Worm (Caenorhabditis elegans) whole organism, young adult: Measurements from ENCODE around the gene K08D8.5.

Source experiments
- B0035.1 ChIP-seq: sonication (generic microtip); optimal IDR thresholded peaks from 2 replicates; lab custom pipeline; 2016; ENCODE audit warnings: missing genetic modification characterization, mild to moderate bottlenecking, missing compliant biosample characterization, missing genotype, missing genetic modification reagents
- B0336.3 ChIP-seq: fragments of 200-800 bp; sonication (Bioruptor generic); IDR thresholded peaks from 2 replicates; pipeline ENCODE4 v1.3.6; 2022; ENCODE audit warnings: missing genetic modification characterization, missing compliant biosample characterization
- F23B12.7 ChIP-seq: sonication (generic microtip); optimal IDR thresholded peaks from 2 replicates; lab custom pipeline; 2017; ENCODE audit warnings: missing genetic modification characterization, mild to moderate bottlenecking, missing compliant biosample characterization, antibody characterized with exemption, moderate library complexity; ENCODE audit not compliant: insufficient read depth
- F52B5.7 ChIP-seq: sonication (generic microtip); optimal IDR thresholded peaks from 2 replicates; lab custom pipeline; 2016; ENCODE audit warnings: mild to moderate bottlenecking, missing genetic modification characterization, missing compliant biosample characterization
- Y67H2A.10 ChIP-seq: fragments of 200-800 bp; sonication (Bioruptor generic); conservative IDR thresholded peaks from 2 replicates; pipeline ENCODE4 v1.3.6; 2022; ENCODE audit warnings: missing genetic modification reagents, missing genetic modification characterization, missing compliant biosample characterization
- atf-7 ChIP-seq: sonication (generic microtip); optimal IDR thresholded peaks from 2 replicates; lab custom pipeline; 2017; ENCODE audit warnings: mild to moderate bottlenecking, missing genetic modification characterization, missing compliant biosample characterization
- attf-5 ChIP-seq: fragments of 200-800 bp; sonication (Bioruptor generic); optimal IDR thresholded peaks from 2 replicates; lab custom pipeline; 2018; ENCODE audit warnings: mild to moderate bottlenecking, missing genetic modification characterization, missing compliant biosample characterization
- bed-2 ChIP-seq: fragments of 200-800 bp; sonication (Bioruptor generic); IDR thresholded peaks from 2 replicates; pipeline ENCODE4 v1.3.6; 2022; ENCODE audit warnings: missing genetic modification reagents, missing genetic modification characterization, missing compliant biosample characterization
- ceh-27 ChIP-seq: fragments of 200-800 bp; sonication (Bioruptor generic); optimal IDR thresholded peaks from 2 replicates; lab custom pipeline; 2018; ENCODE audit warnings: mild to moderate bottlenecking, missing genetic modification characterization, moderate library complexity, missing compliant biosample characterization
- ceh-40 ChIP-seq: fragments of 200-800 bp; sonication (Bioruptor generic); IDR thresholded peaks from 2 replicates; pipeline ENCODE4 v1.3.6; 2022; ENCODE audit warnings: missing genetic modification characterization, missing compliant biosample characterization
- dox-1 ChIP-seq: fragments of 200-800 bp; sonication (Bioruptor generic); IDR thresholded peaks from 2 replicates; pipeline ENCODE4 v1.3.6; 2022; ENCODE audit warnings: missing genetic modification reagents, missing genetic modification characterization, missing compliant biosample characterization
- dpff-1 ChIP-seq: sonication (generic microtip); optimal IDR thresholded peaks from 2 replicates; lab custom pipeline; 2017; ENCODE audit warnings: mild to moderate bottlenecking, missing genetic modification characterization, missing compliant biosample characterization
- ets-4 ChIP-seq: fragments of 200-800 bp; sonication (Bioruptor generic); optimal IDR thresholded peaks from 2 replicates; lab custom pipeline; 2018; ENCODE audit warnings: mild to moderate bottlenecking, missing genetic modification characterization, missing compliant biosample characterization
- hlh-26 ChIP-seq: fragments of 200-800 bp; sonication (Bioruptor generic); conservative IDR thresholded peaks from 2 replicates; pipeline ENCODE4 v1.3.6; 2022; ENCODE audit warnings: missing genetic modification reagents, missing genetic modification characterization, missing compliant biosample characterization
- let-607 ChIP-seq, 2 experiments: fragments of 200-800 bp in 1 of 2; sonication (Bioruptor generic) in 1 of 2; sonication (generic microtip) in 1 of 2; optimal IDR thresholded peaks; 2 replicates each; lab custom pipeline; 2016 to 2018; ENCODE audit warnings: mild to moderate bottlenecking in 2 of 2, missing compliant biosample characterization in 2 of 2, missing genetic modification characterization in 2 of 2, moderate library complexity in 2 of 2, missing genotype in 1 of 2
- lsy-27 ChIP-seq: sonication (generic microtip); optimal IDR thresholded peaks from 2 replicates; lab custom pipeline; 2017; ENCODE audit warnings: missing genetic modification characterization, mild to moderate bottlenecking, missing compliant biosample characterization, antibody characterized with exemption, missing genotype, borderline replicate concordance; ENCODE audit not compliant: insufficient read depth
- madf-8 ChIP-seq: fragments of 200-800 bp; sonication (Bioruptor generic); conservative IDR thresholded peaks from 2 replicates; pipeline ENCODE4 v1.3.6; 2022; ENCODE audit warnings: missing genetic modification reagents, missing genetic modification characterization, missing compliant biosample characterization
- mes-4 ChIP-seq: sonication (generic microtip); optimal IDR thresholded peaks from 2 replicates; lab custom pipeline; 2016; ENCODE audit warnings: missing genotype, missing genetic modification characterization, missing compliant biosample characterization
- mxl-1 ChIP-seq: sonication (generic microtip); optimal IDR thresholded peaks from 2 replicates; lab custom pipeline; 2016; ENCODE audit warnings: missing genetic modification characterization, missing compliant biosample characterization
- nfya-1 ChIP-seq: sonication (generic microtip); optimal IDR thresholded peaks from 2 replicates; lab custom pipeline; 2017; ENCODE audit warnings: antibody characterized with exemption, missing compliant biosample characterization, missing genetic modification characterization, borderline replicate concordance; ENCODE audit not compliant: insufficient read depth
- nfyb-1 ChIP-seq: fragments of 200-800 bp; sonication (Bioruptor generic); IDR thresholded peaks from 2 replicates; pipeline ENCODE4 v1.3.6; 2022; ENCODE audit warnings: missing genetic modification reagents, missing genetic modification characterization, missing compliant biosample characterization
- nhr-80 ChIP-seq: sonication (generic microtip); optimal IDR thresholded peaks from 2 replicates; lab custom pipeline; 2016; ENCODE audit warnings: missing genetic modification characterization, missing compliant biosample characterization
- pbrm-1 ChIP-seq: fragments of 200-800 bp; sonication (Bioruptor generic); IDR thresholded peaks from 2 replicates; pipeline ENCODE4 v1.3.6; 2022; ENCODE audit warnings: missing genetic modification reagents, missing genetic modification characterization, missing compliant biosample characterization
- rcor-1 ChIP-seq: fragments of 200-800 bp; sonication (Bioruptor generic); IDR thresholded peaks from 2 replicates; pipeline ENCODE4 v1.3.6; 2022; ENCODE audit warnings: missing genetic modification reagents, missing genetic modification characterization, missing compliant biosample characterization
- rec-8 ChIP-seq, 2 experiments: sonication (generic microtip); optimal IDR thresholded peaks; 2 replicates each; lab custom pipeline; 2016; ENCODE audit warnings: mild to moderate bottlenecking in 2 of 2, missing genetic modification characterization in 2 of 2, missing genetic modification reagents in 2 of 2, missing genotype in 2 of 2, missing biosample characterization in 1 of 2, missing compliant biosample characterization in 1 of 2, moderate library complexity in 1 of 2
- sptf-2 ChIP-seq: fragments of 200-800 bp; sonication (Bioruptor generic); optimal IDR thresholded peaks from 2 replicates; lab custom pipeline; 2018; ENCODE audit warnings: mild to moderate bottlenecking, missing genetic modification characterization, missing compliant biosample characterization
- tbp1 ChIP-seq: fragments of 200-800 bp; sonication (Bioruptor generic); optimal IDR thresholded peaks from 2 replicates; lab custom pipeline; 2018; ENCODE audit warnings: mild to moderate bottlenecking, missing genetic modification characterization, missing compliant biosample characterization
- tlf-1 ChIP-seq: fragments of 200-800 bp; sonication (Bioruptor generic); optimal IDR thresholded peaks from 2 replicates; lab custom pipeline; 2018; ENCODE audit warnings: mild to moderate bottlenecking, missing genetic modification characterization, missing compliant biosample characterization
- ztf-22 ChIP-seq: fragments of 200-800 bp; sonication (Bioruptor generic); optimal IDR thresholded peaks from 2 replicates; lab custom pipeline; 2018; ENCODE audit warnings: mild to moderate bottlenecking, missing genetic modification characterization, moderate library complexity, missing compliant biosample characterization
- ztf-26 ChIP-seq: sonication (generic microtip); optimal IDR thresholded peaks from 2 replicates; lab custom pipeline; 2017; ENCODE audit warnings: missing genetic modification characterization, missing compliant biosample characterization

K08D8.5 gene

DNA sequence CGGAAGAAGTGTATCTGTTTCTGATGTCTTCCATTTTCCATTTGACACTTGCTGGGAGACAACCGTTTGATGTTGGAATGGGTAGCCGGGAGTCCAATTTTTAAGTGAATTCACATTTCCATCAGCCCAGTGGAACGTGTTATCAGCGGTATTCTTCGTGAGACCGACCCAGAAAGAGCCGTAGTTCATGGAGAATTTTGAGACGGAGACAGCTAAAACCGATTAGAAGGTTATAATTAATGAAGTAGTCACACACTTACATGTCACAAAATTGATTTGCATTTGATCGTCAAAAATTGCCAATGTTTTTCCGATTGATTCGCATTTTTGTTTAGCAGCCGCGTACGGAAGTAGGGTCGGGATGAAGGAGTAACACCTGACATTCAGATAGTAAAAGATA lies 42.5 kb downstream of the K08D8.5 start:
- peak in 1 of 2 experiments; percentile 16 for TF ChIP-seq let-607 (tag; optimal IDR thresholded peaks at IDR 0.05; lab: Kevin White, UChicago)
- TF ChIP-seq nhr-80 (tag; lab: Kevin White, UChicago) = peak; percentile 88
- TF ChIP-seq ets-4 (GFP tag; lab: Kevin White, UChicago) = peak; percentile 26
- TF ChIP-seq B0035.1 = no peak

DNA sequence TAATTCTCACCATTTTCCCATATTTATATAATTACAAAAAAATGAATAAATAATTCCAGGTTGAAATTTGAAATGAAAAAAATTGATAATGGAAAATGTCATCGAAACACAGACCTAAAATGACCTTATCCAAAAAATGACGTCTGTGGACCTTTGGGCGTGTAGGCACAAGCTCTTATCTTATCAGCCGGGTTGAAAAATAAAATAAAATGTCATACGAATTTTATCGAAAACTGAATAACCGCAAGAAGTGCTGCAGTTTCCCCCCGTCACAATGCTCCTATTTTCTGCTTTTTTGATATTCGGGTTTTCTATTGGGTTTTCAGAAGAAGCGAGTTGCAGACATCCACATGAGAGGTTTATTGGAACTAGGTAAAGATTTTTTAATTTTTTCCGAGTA lies 46.0 kb downstream of the K08D8.5 start, which contains the start of gene clec-186:
TSS of gene clec-186 (plus strand) at position 226 of the 400 bp plus-strand sequence.
- no peak for TF ChIP-seq ztf-26
- TF ChIP-seq tlf-1 (GFP tag; lab: Kevin White, UChicago) = no peak
- 0 out of 2 replicates have a peak, but pooled peaks have one; percentile 24 for TF ChIP-seq nfyb-1 (GFP tag; lab: Robert Waterston, UW)
- TF ChIP-seq nfya-1 (tag; lab: Kevin White, UChicago) = no peak
- no peak for TF ChIP-seq hlh-26 (GFP tag; lab: Robert Waterston, UW)
- no peak for TF ChIP-seq lsy-27 (tag; lab: Kevin White, UChicago)
- TF ChIP-seq tbp1 = no peak
- peak; percentile 11 for TF ChIP-seq ztf-22 (GFP tag; lab: Kevin White, UChicago)
- TF ChIP-seq B0336.3 (GFP tag; lab: Robert Waterston, UW) = no peak
- TF ChIP-seq dpff-1 = no peak
- no peak for TF ChIP-seq attf-5 (GFP tag; lab: Kevin White, UChicago)
- no peak for TF ChIP-seq bed-2 (GFP tag; lab: Robert Waterston, UW)
- TF ChIP-seq F52B5.7 = no peak
- no peak for TF ChIP-seq sptf-2
- TF ChIP-seq ceh-40 (GFP tag; lab: Robert Waterston, UW) = no peak
- TF ChIP-seq mes-4 (tag; lab: Kevin White, UChicago) = no peak
- no peak for TF ChIP-seq mxl-1 (tag; lab: Kevin White, UChicago)
- TF ChIP-seq rec-8 (tag; optimal IDR thresholded peaks at IDR 0.05; lab: Kevin White, UChicago) = no peak
- TF ChIP-seq dox-1 (GFP tag; lab: Robert Waterston, UW) = peak; percentile 53
- no peak for TF ChIP-seq ceh-27 (GFP tag; lab: Kevin White, UChicago)
- no peak for TF ChIP-seq rcor-1 (GFP tag; lab: Robert Waterston, UW)
- TF ChIP-seq atf-7 (tag; lab: Kevin White, UChicago) = peak; percentile 0
- peak; percentile 90 for TF ChIP-seq nhr-80 (tag; lab: Kevin White, UChicago)
- no peak for TF ChIP-seq F23B12.7
- TF ChIP-seq madf-8 (GFP tag; lab: Robert Waterston, UW) = no peak
- no peak for TF ChIP-seq pbrm-1 (GFP tag; lab: Robert Waterston, UW)
- no peak for TF ChIP-seq Y67H2A.10 (GFP tag; lab: Robert Waterston, UW)
